Worm (Caenorhabditis elegans): Measurements from ENCODE around the gene W02C12.2.

- TF ChIP-seq zag-1 (tag; optimal IDR thresholded peaks at IDR 0.05) (no peak), ZK546.5 (tag; optimal IDR thresholded peaks at IDR 0.05) (no peak), lin-15B (tag; optimal IDR thresholded peaks at IDR 0.05) (no peak), nhr-76 (tag; optimal IDR thresholded peaks at IDR 0.05) (no peak), ceh-16 (tag; optimal IDR thresholded peaks at IDR 0.05) (no peak), nhr-11 (tag; optimal IDR thresholded peaks at IDR 0.05) (no peak), snpc-4 (tag; optimal IDR thresholded peaks at IDR 0.05) (no peak)
These were observed 33.2 kb upstream of the W02C12.2 start for ce11 chrIV:4041006-4041405.
